ENCODE assay signal across 6 worm cellular contexts in the genomic region with DNA sequence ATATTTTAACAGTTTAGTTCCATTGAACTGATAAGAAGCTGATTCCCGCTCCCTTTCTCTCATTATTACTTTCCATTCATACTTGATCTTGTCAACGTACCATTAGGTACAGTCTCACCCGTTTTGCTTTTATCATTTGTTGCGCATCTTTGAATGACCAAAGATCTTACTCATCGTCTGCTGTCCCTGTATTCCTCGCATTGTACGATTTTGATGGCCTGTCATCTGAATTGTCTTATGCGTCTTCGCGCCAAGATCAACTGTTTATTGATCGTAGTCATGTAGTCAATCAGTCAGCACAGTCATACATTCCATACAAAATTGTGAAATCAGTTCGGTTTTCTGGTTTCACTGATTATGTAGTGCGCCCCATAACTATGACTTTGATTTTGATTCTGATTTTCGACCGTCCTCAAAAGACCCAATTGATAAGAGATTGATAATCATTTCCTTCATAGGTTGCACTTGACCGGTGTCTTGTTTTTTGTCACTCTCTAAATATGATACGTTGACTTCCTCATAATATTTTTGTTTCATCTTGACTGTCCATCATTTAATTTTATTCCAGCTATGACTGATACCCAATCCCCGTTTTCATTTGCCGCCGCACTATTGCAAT.
A peak's percentile ranks its signal among the peaks of the same experiment; 100 is the strongest.
TF ChIP-seq lines count a peak whose summit lies in the region.

Gene nhr-3 (plus strand): TSS at position 569 of the 619 bp plus-strand sequence.

TF ChIP-seq in whole organism, L1 larva, 84 proteins besides CTCF, POLR2A, EP300 and RAD21 (continues in another document):
- TF ChIP-seq nhr-76 (tag; optimal IDR thresholded peaks at IDR 0.05; lab: Kevin White, UChicago) (no peak), lin-13 (GFP tag; optimal IDR thresholded peaks at IDR 0.05; lab: Kevin White, UChicago) (no peak), nhr-19 (GFP tag; conservative IDR thresholded peaks at IDR 0.05; lab: Robert Waterston, UW) (peak; percentile 10), elt-3 (tag; optimal IDR thresholded peaks at IDR 0.05; lab: Kevin White, UChicago) (peak in 4 of 6 experiments; percentile 27 to 70 (median 48)), jun-1 (tag; optimal IDR thresholded peaks at IDR 0.05; lab: Kevin White, UChicago) (peak; percentile 27), nhr-28 (tag; optimal IDR thresholded peaks at IDR 0.05; lab: Kevin White, UChicago) (no peak), lir-3 (tag; optimal IDR thresholded peaks at IDR 0.05; lab: Kevin White, UChicago; ENCODE audit: poor library complexity) (no peak), elt-2 (tag; optimal IDR thresholded peaks at IDR 0.05; lab: Kevin White, UChicago) (peak; percentile 38), blmp-1 (tag; optimal IDR thresholded peaks at IDR 0.05; lab: Kevin White, UChicago) (peak; percentile 84), nhr-85 (tag; lab: Kevin White, UChicago) (peak; percentile 75), efl-1 (optimal IDR thresholded peaks at IDR 0.05; lab: Kevin White, UChicago) (no peak), efl-1 (GFP tag; optimal IDR thresholded peaks at IDR 0.05 in 1 of 2; lab: Kevin White, UChicago) (peak in 1 of 2 experiments; percentile 31), nhr-71 (tag; optimal IDR thresholded peaks at IDR 0.05; lab: Kevin White, UChicago) (peak; percentile 37)

TF ChIP-seq in whole organism, L2 larva, 48 proteins besides CTCF, POLR2A, EP300 and RAD21 (continues in another document):
- TF ChIP-seq unc-55 (GFP tag; optimal IDR thresholded peaks at IDR 0.05; lab: Kevin White, UChicago): no peak
- TF ChIP-seq mbf-1 (tag; optimal IDR thresholded peaks at IDR 0.05; lab: Kevin White, UChicago): no peak
- no peak for TF ChIP-seq C34F6.9 (tag; optimal IDR thresholded peaks at IDR 0.05; lab: Kevin White, UChicago)
- TF ChIP-seq mab-5 (tag; optimal IDR thresholded peaks at IDR 0.05; lab: Kevin White, UChicago): no peak
- no peak for TF ChIP-seq alr-1 (tag; optimal IDR thresholded peaks at IDR 0.05; lab: Kevin White, UChicago)
- TF ChIP-seq fos-1 (tag; optimal IDR thresholded peaks at IDR 0.05; lab: Kevin White, UChicago): peak; percentile 13
- no peak for TF ChIP-seq sem-4 (tag; optimal IDR thresholded peaks at IDR 0.05; lab: Kevin White, UChicago)
- no peak for TF ChIP-seq nhr-23 (tag; optimal IDR thresholded peaks at IDR 0.05; lab: Kevin White, UChicago)
- TF ChIP-seq crh-2 (tag; optimal IDR thresholded peaks at IDR 0.05; lab: Kevin White, UChicago): peak; percentile 49
- TF ChIP-seq sma-3 (GFP tag; optimal IDR thresholded peaks at IDR 0.05; lab: Kevin White, UChicago): peak; percentile 60
- peak; percentile 37 for TF ChIP-seq nhr-25 (tag; optimal IDR thresholded peaks at IDR 0.05; lab: Kevin White, UChicago)
- no peak for TF ChIP-seq ztf-4 (tag; optimal IDR thresholded peaks at IDR 0.05; lab: Kevin White, UChicago)
- TF ChIP-seq nhr-129 (tag; optimal IDR thresholded peaks at IDR 0.05; lab: Kevin White, UChicago): peak; percentile 2
- TF ChIP-seq mdl-1 (tag; optimal IDR thresholded peaks at IDR 0.05; lab: Kevin White, UChicago): no peak
- peak; percentile 79 for TF ChIP-seq blmp-1 (tag; optimal IDR thresholded peaks at IDR 0.05; lab: Kevin White, UChicago; ENCODE audit: insufficient read depth)

TF ChIP-seq in whole organism, L3 larva, 47 proteins besides CTCF, POLR2A, EP300 and RAD21 (continues in another document):
- no peak for TF ChIP-seq nfya-1 (tag; optimal IDR thresholded peaks at IDR 0.05; lab: Kevin White, UChicago; ENCODE audit: insufficient read depth)
- TF ChIP-seq nhr-25 (tag; optimal IDR thresholded peaks at IDR 0.05; lab: Kevin White, UChicago): peak; percentile 58
- TF ChIP-seq nhr-28 (tag; optimal IDR thresholded peaks at IDR 0.05; lab: Kevin White, UChicago): no peak
- TF ChIP-seq lin-39 (tag; optimal IDR thresholded peaks at IDR 0.05; lab: Kevin White, UChicago): no peak
- peak; percentile 51 for TF ChIP-seq ceh-28 (tag; optimal IDR thresholded peaks at IDR 0.05; lab: Kevin White, UChicago)
- peak; percentile 79 for TF ChIP-seq pqm-1 (tag; optimal IDR thresholded peaks at IDR 0.05; lab: Kevin White, UChicago)
- no peak for TF ChIP-seq ztf-11 (tag; optimal IDR thresholded peaks at IDR 0.05; lab: Kevin White, UChicago)
- no peak for TF ChIP-seq ztf-4 (tag; optimal IDR thresholded peaks at IDR 0.05; lab: Kevin White, UChicago)
- peak; percentile 18 for TF ChIP-seq mdl-1 (tag; optimal IDR thresholded peaks at IDR 0.05; lab: Kevin White, UChicago)
- no peak for TF ChIP-seq hmg-11 (tag; optimal IDR thresholded peaks at IDR 0.05; lab: Kevin White, UChicago)
- TF ChIP-seq elt-3 (tag; optimal IDR thresholded peaks at IDR 0.05; lab: Kevin White, UChicago): peak in 2 of 3 experiments; percentile 27 to 53
- TF ChIP-seq nhr-23 (tag; optimal IDR thresholded peaks at IDR 0.05; lab: Kevin White, UChicago): peak; percentile 48
- TF ChIP-seq nhr-12 (tag; optimal IDR thresholded peaks at IDR 0.05; lab: Kevin White, UChicago): no peak
- TF ChIP-seq unc-62 (GFP tag; optimal IDR thresholded peaks at IDR 0.05; lab: Kevin White, UChicago): peak; percentile 39
- no peak for TF ChIP-seq sea-2 (GFP tag; optimal IDR thresholded peaks at IDR 0.05; lab: Kevin White, UChicago)

TF ChIP-seq in whole organism, L4 larva, 104 proteins besides CTCF, POLR2A, EP300 and RAD21 (continues in another document):
- TF ChIP-seq tag-97 (GFP tag; IDR thresholded peaks at IDR 0.05; lab: Robert Waterston, UW) (no peak), nhr-25 (tag; optimal IDR thresholded peaks at IDR 0.05; lab: Kevin White, UChicago; ENCODE audit: borderline replicate concordance, insufficient read depth) (no peak), nhr-102 (tag; optimal IDR thresholded peaks at IDR 0.05; lab: Kevin White, UChicago) (no peak), unc-62 (GFP tag; optimal IDR thresholded peaks at IDR 0.05 in 1 of 2; lab: Kevin White, UChicago) (peak in 1 of 2 experiments; percentile 99), unc-62 (tag; optimal IDR thresholded peaks at IDR 0.05; lab: Kevin White, UChicago) (no peak), egl-43 (GFP tag; IDR thresholded peaks at IDR 0.05; lab: Robert Waterston, UW) (no peak), zip-11 (GFP tag; IDR thresholded peaks at IDR 0.05; lab: Robert Waterston, UW) (no peak), T26A8.4 (GFP tag; IDR thresholded peaks at IDR 0.05; lab: Robert Waterston, UW) (no peak), ztf-7 (tag; optimal IDR thresholded peaks at IDR 0.05; lab: Kevin White, UChicago) (no peak), lsy-2 (tag; optimal IDR thresholded peaks at IDR 0.05; lab: Kevin White, UChicago) (no peak), R02D3.7 (tag; optimal IDR thresholded peaks at IDR 0.05; lab: Kevin White, UChicago) (no peak), egl-27 (tag; optimal IDR thresholded peaks at IDR 0.05; lab: Kevin White, UChicago) (no peak), dmd-6 (GFP tag; IDR thresholded peaks at IDR 0.05; lab: Robert Waterston, UW) (peak; percentile 75), mes-2 (tag; optimal IDR thresholded peaks at IDR 0.05; lab: Kevin White, UChicago; ENCODE audit: poor library complexity, severe bottlenecking) (peak; percentile 26), madf-9 (GFP tag; conservative IDR thresholded peaks at IDR 0.05; lab: Robert Waterston, UW) (no peak)

TF ChIP-seq in whole organism, mixed stage, embryonic, 35 proteins besides CTCF, POLR2A, EP300 and RAD21:
- TF ChIP-seq elt-1 (tag; optimal IDR thresholded peaks at IDR 0.05; lab: Kevin White, UChicago; ENCODE audit: borderline replicate concordance, insufficient read depth) (peak; percentile 82), blmp-1 (tag; optimal IDR thresholded peaks at IDR 0.05; lab: Kevin White, UChicago) (peak; percentile 36), unc-39 (tag; optimal IDR thresholded peaks at IDR 0.05; lab: Kevin White, UChicago) (no peak), nhr-2 (tag; optimal IDR thresholded peaks at IDR 0.05; lab: Kevin White, UChicago) (no peak), nhr-76 (tag; optimal IDR thresholded peaks at IDR 0.05; lab: Kevin White, UChicago) (no peak), unc-62 (GFP tag; optimal IDR thresholded peaks at IDR 0.05; lab: Kevin White, UChicago) (peak; percentile 57), elt-3 (tag; optimal IDR thresholded peaks at IDR 0.05; lab: Kevin White, UChicago) (peak; percentile 36), lin-32 (GFP tag; optimal IDR thresholded peaks at IDR 0.05; lab: Kevin White, UChicago) (no peak), drap-1 (GFP tag; optimal IDR thresholded peaks at IDR 0.05; lab: Kevin White, UChicago) (no peak)

TF ChIP-seq in whole organism, young adult, 124 proteins besides CTCF, POLR2A, EP300 and RAD21:
- TF ChIP-seq zim-3 (tag; optimal IDR thresholded peaks at IDR 0.05; lab: Kevin White, UChicago) (no peak), chd-7 (tag; optimal IDR thresholded peaks at IDR 0.05; lab: Kevin White, UChicago) (no peak), ztf-25 (GFP tag; IDR thresholded peaks at IDR 0.05; lab: Robert Waterston, UW) (no peak), nfya-2 (GFP tag; IDR thresholded peaks at IDR 0.05; lab: Robert Waterston, UW) (no peak), hlh-12 (tag; optimal IDR thresholded peaks at IDR 0.05; lab: Kevin White, UChicago) (no peak), Y53G8AR.9 (GFP tag; conservative IDR thresholded peaks at IDR 0.05; lab: Robert Waterston, UW) (no peak), mxl-1 (tag; optimal IDR thresholded peaks at IDR 0.05; lab: Kevin White, UChicago) (no peak), unc-62 (GFP tag; optimal IDR thresholded peaks at IDR 0.05; lab: Kevin White, UChicago) (peak; percentile 12), nhr-80 (tag; optimal IDR thresholded peaks at IDR 0.05; lab: Kevin White, UChicago) (peak; percentile 87), fkh-3 (tag; optimal IDR thresholded peaks at IDR 0.05; lab: Kevin White, UChicago) (no peak), F37B4.10 (GFP tag; IDR thresholded peaks at IDR 0.05; lab: Robert Waterston, UW) (no peak), bed-2 (GFP tag; IDR thresholded peaks at IDR 0.05; lab: Robert Waterston, UW) (no peak), hsf-1 (GFP tag; IDR thresholded peaks at IDR 0.05; lab: Robert Waterston, UW) (no peak), hmg-1.2 (GFP tag; IDR thresholded peaks at IDR 0.05; lab: Robert Waterston, UW) (0 out of 2 replicates have a peak, but pooled peaks have one; percentile 15), lin-35 (GFP tag; optimal IDR thresholded peaks at IDR 0.05; lab: Kevin White, UChicago) (no peak), ztf-6 (GFP tag; IDR thresholded peaks at IDR 0.05; lab: Robert Waterston, UW) (no peak), sea-2 (GFP tag; IDR thresholded peaks at IDR 0.05; lab: Robert Waterston, UW) (no peak), somi-1 (GFP tag; optimal IDR thresholded peaks at IDR 0.05; lab: Kevin White, UChicago) (no peak), cebp-1 (GFP tag; IDR thresholded peaks at IDR 0.05; lab: Robert Waterston, UW) (peak; percentile 66; the same call in 1 of the 2 replicates), cebp-1 (tag; optimal IDR thresholded peaks at IDR 0.05; lab: Kevin White, UChicago) (peak; percentile 85), nhr-179 (tag; optimal IDR thresholded peaks at IDR 0.05; lab: Kevin White, UChicago) (no peak), F57C9.4 (tag; optimal IDR thresholded peaks at IDR 0.05; lab: Kevin White, UChicago) (no peak), madf-6 (GFP tag; IDR thresholded peaks at IDR 0.05; lab: Robert Waterston, UW) (no peak), B0336.3 (GFP tag; IDR thresholded peaks at IDR 0.05; lab: Robert Waterston, UW) (no peak), egl-44 (GFP tag; IDR thresholded peaks at IDR 0.05; lab: Robert Waterston, UW) (no peak), aptf-2 (GFP tag; conservative IDR thresholded peaks at IDR 0.05; lab: Robert Waterston, UW) (no peak)
